Fruit fly (Drosophila melanogaster): ENCODE data around the gene CG31787.
A peak's percentile ranks its signal among the peaks of the same experiment; 100 is the strongest.

Gene CG31787

DNA sequence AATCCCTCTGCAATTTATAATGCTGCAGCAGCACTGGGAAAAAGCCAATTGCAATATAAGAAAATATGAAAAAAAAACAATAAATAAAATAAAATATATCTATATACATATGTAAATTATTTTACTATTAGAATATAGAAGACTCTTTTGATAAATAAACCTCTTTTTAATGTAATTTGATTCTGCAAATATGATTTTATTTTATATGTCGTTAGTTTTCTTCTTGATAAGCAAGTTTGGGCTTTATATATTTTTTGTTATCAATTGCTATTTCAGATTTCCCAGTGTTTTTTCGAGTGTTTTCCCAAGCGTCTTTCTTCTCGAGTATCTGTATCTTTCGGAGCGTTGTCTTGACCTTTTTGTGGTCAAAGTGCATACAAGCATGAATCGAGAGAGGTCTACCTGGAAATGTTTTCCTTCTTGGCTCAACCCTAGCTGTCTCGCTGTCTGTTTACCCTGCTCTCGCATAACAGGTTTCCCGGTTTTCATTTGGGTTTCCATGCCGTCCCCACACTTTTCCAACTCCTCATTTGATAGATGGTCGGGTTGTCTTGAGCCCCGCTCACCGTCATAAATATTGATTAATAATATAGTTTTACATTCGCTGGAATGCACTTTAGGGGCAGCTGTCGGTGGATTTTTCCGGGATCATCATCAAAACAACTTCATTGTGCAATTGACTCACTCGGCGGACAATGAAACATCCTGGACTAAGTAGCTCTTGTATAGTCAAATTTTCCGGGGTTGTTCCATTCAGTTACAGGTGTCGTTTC lies 19.7 kb upstream of the CG31787 start (continued):
- TF ChIP-seq CG8359 (GFP tag; optimal IDR thresholded peaks at IDR 0.05; ENCODE audit: borderline replicate concordance) = peak; percentile 31
- TF ChIP-seq nmo (GFP tag; optimal IDR thresholded peaks at IDR 0.05) = peak; percentile 83
- peak; percentile 65 for TF ChIP-seq CG4424 (GFP tag; optimal IDR thresholded peaks at IDR 0.05)
- no peak for TF ChIP-seq CG5953 (GFP tag; IDR thresholded peaks at IDR 0.05)
- peak; percentile 90 for TF ChIP-seq CG31441 (GFP tag; IDR thresholded peaks at IDR 0.05)
- TF ChIP-seq bsh (GFP tag; optimal IDR thresholded peaks at IDR 0.05) = peak in 1 of 2 experiments; percentile 82
- TF ChIP-seq CG7271 (tag; optimal IDR thresholded peaks at IDR 0.05) = peak; percentile 64
- TF ChIP-seq unpg (GFP tag; optimal IDR thresholded peaks at IDR 0.05) = peak; percentile 68
- no peak for TF ChIP-seq CG4707 (GFP tag; optimal IDR thresholded peaks at IDR 0.05)
- peak; percentile 62 for TF ChIP-seq CG9437 (GFP tag; optimal IDR thresholded peaks at IDR 0.05)
- TF ChIP-seq CG11093 (GFP tag; IDR thresholded peaks at IDR 0.05) = peak; percentile 48; the same call in 1 of the 3 replicates
- TF ChIP-seq CG1602 (GFP tag; optimal IDR thresholded peaks at IDR 0.05) = peak; percentile 66
- TF ChIP-seq CG4404 (GFP tag; IDR thresholded peaks at IDR 0.05) = peak; percentile 87
- peak; percentile 92 for TF ChIP-seq zf30C (GFP tag; optimal IDR thresholded peaks at IDR 0.05)
- TF ChIP-seq unc-4 (GFP tag; IDR thresholded peaks at IDR 0.05; ENCODE audit: partially characterized antibody) = no peak
- peak; percentile 61 for TF ChIP-seq CG17359 (tag; optimal IDR thresholded peaks at IDR 0.05)
- peak; percentile 72 for TF ChIP-seq CG13775 (GFP tag; optimal IDR thresholded peaks at IDR 0.05)
- TF ChIP-seq Spps (tag; optimal IDR thresholded peaks at IDR 0.05) = peak; percentile 83
- TF ChIP-seq esg (GFP tag; conservative IDR thresholded peaks at IDR 0.05) = peak; percentile 40; the same call in 1 of the 2 replicates
- no peak; the same call in 1 of the 2 replicates for TF ChIP-seq ssp (GFP tag; IDR thresholded peaks at IDR 0.05)
- peak; percentile 89 for TF ChIP-seq CG17829 (tag; optimal IDR thresholded peaks at IDR 0.05)
- peak; percentile 87 for TF ChIP-seq CG9727 (GFP tag; optimal IDR thresholded peaks at IDR 0.05)
- TF ChIP-seq zfh2 (GFP tag; optimal IDR thresholded peaks at IDR 0.05) = no peak
- TF ChIP-seq CG7839 (tag; optimal IDR thresholded peaks at IDR 0.05) = peak; percentile 76
- peak; percentile 77 for TF ChIP-seq dmrt99B (tag; optimal IDR thresholded peaks at IDR 0.05)
- peak; percentile 42 for TF ChIP-seq stwl (tag; optimal IDR thresholded peaks at IDR 0.05)
- TF ChIP-seq ase (GFP tag; IDR thresholded peaks at IDR 0.05) = no peak
- no peak for TF ChIP-seq CG7786 (GFP tag; optimal IDR thresholded peaks at IDR 0.05)
- peak in 1 of 2 experiments; percentile 3 for TF ChIP-seq chif (GFP tag; optimal IDR thresholded peaks at IDR 0.05)
- TF ChIP-seq CG3407 (GFP tag; optimal IDR thresholded peaks at IDR 0.05) = peak; percentile 48
- peak; percentile 72 for TF ChIP-seq CG16815 (GFP tag; optimal IDR thresholded peaks at IDR 0.05)
- TF ChIP-seq Stat92E (GFP tag; optimal IDR thresholded peaks at IDR 0.05) = no peak
- TF ChIP-seq CG15073 (GFP tag; optimal IDR thresholded peaks at IDR 0.05) = no peak
- TF ChIP-seq CG11504 (tag; optimal IDR thresholded peaks at IDR 0.05) = peak; percentile 34
- TF ChIP-seq tio (GFP tag; optimal IDR thresholded peaks at IDR 0.05) = peak; percentile 56
- TF ChIP-seq kah (GFP tag; optimal IDR thresholded peaks at IDR 0.05) = peak; percentile 31
- peak; percentile 33 for TF ChIP-seq ewg (GFP tag; optimal IDR thresholded peaks at IDR 0.05)
- peak; percentile 59 for TF ChIP-seq CG15601 (tag; optimal IDR thresholded peaks at IDR 0.05)
- peak; percentile 81 for TF ChIP-seq Sox100B (GFP tag; optimal IDR thresholded peaks at IDR 0.05)
- TF ChIP-seq knrl (GFP tag; IDR thresholded peaks at IDR 0.05; ENCODE audit: partially characterized antibody) = no peak
- TF ChIP-seq pros (GFP tag; optimal IDR thresholded peaks at IDR 0.05) = peak; percentile 93
- TF ChIP-seq gem (tag; optimal IDR thresholded peaks at IDR 0.05) = peak; percentile 92
- TF ChIP-seq caup (GFP tag; optimal IDR thresholded peaks at IDR 0.05; ENCODE audit: severe bottlenecking) = no peak
- TF ChIP-seq CG6254 (GFP tag; optimal IDR thresholded peaks at IDR 0.05) = peak; percentile 49
- peak; percentile 38; the same call in 1 of the 2 replicates for TF ChIP-seq CG6272 (GFP tag; IDR thresholded peaks at IDR 0.05)
- peak in 1 of 2 experiments; percentile 88 for TF ChIP-seq Hr78 (GFP tag; optimal IDR thresholded peaks at IDR 0.05)
- no peak for TF ChIP-seq Rfx (GFP tag; IDR thresholded peaks at IDR 0.05)

All from whole organism, embryonic.